Fruit fly (Drosophila melanogaster): ENCODE data around the gene CG7606.

CG7606 gene

dm6 chr3R:17601866-17602265 lies 5.5 kb downstream of the CG7606 start:
- TF ChIP-seq CG17801 (GFP tag; optimal IDR thresholded peaks at IDR 0.05; ENCODE audit: partially characterized antibody) = no peak

DNA sequence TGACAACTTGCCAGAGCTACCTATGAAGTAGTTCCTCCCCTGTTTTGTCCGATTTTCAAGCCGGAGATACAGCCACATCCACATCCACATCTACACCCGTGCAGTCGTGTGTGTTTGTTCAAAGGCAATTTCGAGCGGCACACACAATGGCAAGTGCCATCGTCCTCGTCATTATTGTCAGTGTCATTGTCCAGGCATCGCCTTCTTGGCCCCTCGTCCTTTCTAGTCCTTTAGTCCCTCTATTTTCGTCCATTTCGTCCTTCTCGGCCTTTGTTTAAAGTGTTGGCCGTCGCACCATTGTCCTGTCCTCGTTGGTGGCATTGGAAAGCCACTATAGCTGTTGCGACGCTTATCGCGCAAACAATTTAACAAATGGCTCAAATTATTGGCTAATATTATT lies 6.6 kb downstream of the CG7606 start:
- TF ChIP-seq CG17801 (GFP tag; optimal IDR thresholded peaks at IDR 0.05; ENCODE audit: partially characterized antibody) = no peak

DNA sequence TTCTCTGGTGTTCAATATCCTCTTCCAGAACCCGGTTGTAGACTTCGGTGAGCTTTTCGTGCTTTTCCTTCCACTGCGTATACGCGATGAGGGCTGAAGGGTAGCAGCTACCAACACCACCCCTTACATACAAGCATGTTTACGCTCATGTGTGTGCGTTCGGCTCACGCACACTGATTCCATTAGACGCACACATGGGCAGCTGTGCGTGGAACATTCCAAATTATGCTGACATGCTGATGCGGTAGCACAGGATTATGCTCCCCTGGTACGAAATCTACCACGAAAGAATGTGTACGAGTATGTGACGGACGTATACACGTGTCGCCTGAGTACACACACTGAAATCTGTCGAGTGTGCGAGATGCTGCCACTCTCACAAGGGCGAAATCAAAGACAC lies 7.4 kb downstream of the CG7606 start:
- no peak for TF ChIP-seq CG17801 (GFP tag; optimal IDR thresholded peaks at IDR 0.05; ENCODE audit: partially characterized antibody)

DNA sequence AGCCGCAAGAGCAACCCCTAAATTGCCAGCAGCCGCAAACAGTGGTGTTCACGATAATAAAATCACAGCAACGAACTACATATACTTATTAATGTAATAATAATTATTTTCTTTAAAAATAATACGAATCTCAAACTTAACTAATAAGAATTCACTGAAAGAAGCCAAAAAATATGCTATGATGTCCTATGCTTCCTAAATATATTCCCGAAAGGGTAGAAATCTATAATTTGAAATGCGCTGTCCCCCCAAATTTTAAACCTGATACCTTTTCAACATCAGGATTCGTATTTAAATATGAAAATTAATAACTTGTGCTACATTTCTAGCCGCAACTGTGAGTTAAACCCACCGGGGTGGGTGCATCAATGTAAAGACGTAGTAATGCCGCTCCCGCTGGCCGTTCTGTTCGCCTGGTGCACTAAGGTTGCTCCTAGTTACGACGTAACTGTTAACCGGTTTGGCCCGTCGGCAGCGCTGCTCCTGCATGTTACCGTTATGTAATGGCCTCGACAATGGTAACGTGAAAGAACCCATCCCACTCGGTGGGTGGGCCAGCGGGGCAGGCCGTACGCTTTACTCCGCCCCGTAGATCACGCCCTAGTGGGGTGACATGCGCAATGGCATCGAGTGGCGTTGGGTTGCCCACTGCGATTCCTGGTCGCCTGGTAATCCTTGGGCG lies 8.0 kb downstream of the CG7606 start:
- TF ChIP-seq CG17801 (GFP tag; optimal IDR thresholded peaks at IDR 0.05; ENCODE audit: partially characterized antibody) = no peak

DNA sequence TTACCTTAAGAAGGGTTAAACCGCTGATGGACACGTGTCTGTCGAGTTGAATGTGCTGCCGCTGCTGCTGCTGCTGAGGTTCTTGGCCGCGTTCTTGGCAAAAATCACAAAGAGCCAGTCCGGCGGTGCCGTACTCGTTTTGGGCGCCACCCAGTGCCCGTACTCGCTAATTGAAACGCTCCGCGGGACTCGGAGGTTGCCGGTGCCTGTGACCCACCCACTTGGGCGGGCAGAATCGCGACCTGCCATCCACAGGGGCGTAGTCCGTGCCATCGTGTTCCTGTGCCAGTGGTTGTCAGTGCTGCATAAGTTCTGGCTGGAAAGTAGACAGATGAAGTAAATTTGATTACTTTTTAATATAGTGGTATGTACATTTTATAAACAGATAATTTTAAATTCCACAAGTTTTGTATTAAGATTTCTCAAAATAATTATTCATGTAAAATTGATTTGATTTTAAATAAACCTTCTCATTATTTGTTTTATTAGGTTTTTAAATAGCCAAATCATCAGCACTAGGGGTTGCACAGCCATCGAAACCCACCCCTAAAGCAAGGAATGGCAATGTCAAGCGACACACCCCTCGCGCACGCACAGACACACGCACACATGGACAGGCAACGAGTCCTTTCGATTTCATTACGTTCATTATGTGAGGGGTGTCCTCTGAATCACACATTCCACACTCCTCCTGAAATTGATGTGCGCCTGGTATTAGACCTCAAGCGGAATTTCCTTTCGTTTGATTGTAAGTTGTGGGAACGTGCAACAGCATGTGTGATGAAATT lies 8.7 kb downstream of the CG7606 start:
- TF ChIP-seq CG17801 (GFP tag; optimal IDR thresholded peaks at IDR 0.05; ENCODE audit: partially characterized antibody) = no peak

DNA sequence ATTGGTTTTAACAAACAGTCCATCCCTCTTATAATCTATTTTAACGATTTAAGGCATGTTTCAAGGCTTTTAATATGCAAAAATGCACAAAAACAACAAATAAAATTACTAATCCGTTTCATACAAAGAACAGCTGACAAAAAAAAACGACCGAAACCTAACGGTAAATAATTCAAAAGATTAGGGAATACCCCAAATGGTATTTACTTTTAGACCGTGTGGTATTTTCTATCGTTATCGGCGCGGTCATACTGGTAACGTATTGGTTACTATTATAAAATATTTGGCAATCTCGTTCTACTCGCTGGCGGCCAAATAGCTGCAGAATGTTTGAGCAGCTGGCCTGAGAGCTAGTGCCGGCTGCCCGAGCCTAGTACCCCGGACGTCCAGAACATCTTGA lies 9.5 kb downstream of the CG7606 start, which contains the start of gene sll:
sll (plus strand) TSS at position 235 of the 400 bp plus-strand sequence.
- TF ChIP-seq CG17801 (GFP tag; optimal IDR thresholded peaks at IDR 0.05; ENCODE audit: partially characterized antibody) = no peak

- TF ChIP-seq CG17801 (GFP tag; optimal IDR thresholded peaks at IDR 0.05; ENCODE audit: partially characterized antibody) = no peak
Observed at dm6 chr3R:17609059-17609458, 12.7 kb downstream of the CG7606 start, which contains the start of gene CG14329. Gene CG14329, plus strand, starts transcription at chr3R:17609359.

DNA sequence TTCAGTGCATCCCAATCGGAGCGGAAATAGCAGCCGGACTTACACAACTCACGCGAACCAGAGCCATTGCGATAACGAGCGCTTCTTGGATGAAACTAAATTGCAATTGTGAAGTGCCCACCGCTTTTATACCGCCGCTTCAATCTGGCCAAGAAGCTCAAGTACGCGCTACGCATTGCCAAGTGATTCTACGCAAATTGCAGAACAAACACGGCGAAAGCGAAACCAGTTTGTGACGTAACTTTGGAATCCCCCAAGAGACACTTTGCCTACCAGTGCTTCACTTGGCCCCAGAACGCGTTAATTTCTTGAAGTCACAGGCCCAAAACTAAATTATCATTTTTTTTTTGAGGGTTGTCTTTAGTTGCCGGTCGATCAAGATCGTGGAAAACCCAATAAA lies 15.1 kb downstream of the CG7606 start, which contains the start of gene Edg91:
Edg91 (minus strand) TSS at position 101 of the 400 bp plus-strand sequence.
- TF ChIP-seq CG17801 (GFP tag; optimal IDR thresholded peaks at IDR 0.05; ENCODE audit: partially characterized antibody) = no peak

DNA sequence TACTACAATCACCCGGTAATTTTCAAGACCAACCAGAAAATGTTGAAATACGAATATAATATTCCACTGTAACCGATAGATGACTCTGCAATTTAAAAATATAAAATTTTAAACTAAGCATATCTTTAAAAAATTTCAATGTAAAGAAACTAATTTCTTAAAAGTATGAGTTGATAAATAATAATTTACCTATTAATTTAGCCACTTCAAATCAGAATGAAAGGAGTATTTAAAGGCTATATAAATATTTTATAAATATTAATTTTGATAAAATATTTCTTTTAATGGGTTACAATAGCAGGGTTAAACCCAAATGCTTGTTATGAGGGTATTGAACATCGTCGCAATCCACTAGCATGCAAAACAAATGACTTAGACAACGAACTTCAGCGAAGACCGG lies 15.5 kb downstream of the CG7606 start:
- no peak for TF ChIP-seq CG17801 (GFP tag; optimal IDR thresholded peaks at IDR 0.05; ENCODE audit: partially characterized antibody)

dm6 chr3R:17612587-17612986 lies 16.3 kb downstream of the CG7606 start, which contains the start of gene CG34281:
Gene CG34281, plus strand, starts transcription at chr3R:17612887.
- TF ChIP-seq CG17801 (GFP tag; optimal IDR thresholded peaks at IDR 0.05; ENCODE audit: partially characterized antibody) = no peak

DNA sequence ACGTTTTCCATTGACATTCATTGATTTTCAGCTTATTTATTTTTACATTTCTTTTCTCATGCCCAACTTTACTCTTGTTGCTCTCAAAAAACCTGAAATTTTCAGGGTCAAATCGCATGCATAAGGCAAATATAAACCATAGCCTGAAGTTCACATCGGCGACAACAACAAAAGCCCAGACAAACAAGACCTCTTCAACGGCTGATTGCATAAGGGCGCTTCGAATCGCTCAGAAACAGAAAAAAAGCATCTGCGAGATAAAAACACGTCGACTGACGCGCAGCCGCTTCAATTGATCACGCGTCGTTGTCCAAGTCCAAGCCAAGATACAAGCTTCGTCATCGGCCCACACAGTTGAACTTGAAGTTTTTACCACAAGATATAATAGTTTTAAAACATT lies 17.2 kb downstream of the CG7606 start, which contains the start of gene CG14327:
CG14327 (plus strand) TSS at position 161 of the 400 bp plus-strand sequence.
- no peak for TF ChIP-seq CG17801 (GFP tag; optimal IDR thresholded peaks at IDR 0.05; ENCODE audit: partially characterized antibody)

DNA sequence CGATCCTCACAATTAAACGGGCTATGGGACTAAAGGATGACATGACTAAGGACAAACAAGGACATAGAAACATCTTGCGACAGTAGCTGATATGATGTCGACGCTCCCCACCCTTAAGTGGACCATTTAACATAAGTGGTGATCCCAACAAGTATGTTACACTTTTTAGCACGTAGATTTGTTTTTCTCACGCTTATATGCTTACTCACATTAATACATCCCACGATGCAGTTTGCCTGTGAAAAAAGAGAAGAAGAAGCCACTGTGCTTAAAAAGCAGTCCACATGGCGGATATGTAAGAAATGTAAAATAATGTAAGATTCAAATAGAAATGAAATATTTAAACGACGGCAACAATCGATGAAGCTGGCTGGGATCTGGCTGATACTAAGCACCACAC lies 18.7 kb downstream of the CG7606 start:
- TF ChIP-seq CG17801 (GFP tag; optimal IDR thresholded peaks at IDR 0.05; ENCODE audit: partially characterized antibody) = no peak

dm6 chr3R:17615746-17616145 lies 19.4 kb downstream of the CG7606 start:
- TF ChIP-seq CG17801 (GFP tag; optimal IDR thresholded peaks at IDR 0.05; ENCODE audit: partially characterized antibody) = no peak

DNA sequence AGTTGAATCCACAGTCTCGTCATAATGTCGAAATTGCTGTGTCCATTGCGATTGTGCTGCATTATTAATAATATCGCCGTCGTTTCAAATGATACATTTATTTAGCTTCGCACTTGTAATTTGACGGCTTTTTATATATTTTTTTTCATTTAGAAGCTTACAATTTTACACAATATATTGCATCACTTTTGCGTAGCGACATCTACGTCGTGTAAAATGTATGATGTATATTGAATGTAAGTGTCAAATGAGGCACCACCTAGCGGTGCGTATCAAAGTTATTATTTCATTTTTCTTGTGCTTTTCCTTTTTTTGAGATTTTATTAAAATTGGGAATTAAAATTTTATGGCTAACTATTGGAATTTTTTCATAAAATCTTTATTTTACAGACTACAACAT lies 20.2 kb downstream of the CG7606 start:
- no peak for TF ChIP-seq CG17801 (GFP tag; optimal IDR thresholded peaks at IDR 0.05; ENCODE audit: partially characterized antibody)

DNA sequence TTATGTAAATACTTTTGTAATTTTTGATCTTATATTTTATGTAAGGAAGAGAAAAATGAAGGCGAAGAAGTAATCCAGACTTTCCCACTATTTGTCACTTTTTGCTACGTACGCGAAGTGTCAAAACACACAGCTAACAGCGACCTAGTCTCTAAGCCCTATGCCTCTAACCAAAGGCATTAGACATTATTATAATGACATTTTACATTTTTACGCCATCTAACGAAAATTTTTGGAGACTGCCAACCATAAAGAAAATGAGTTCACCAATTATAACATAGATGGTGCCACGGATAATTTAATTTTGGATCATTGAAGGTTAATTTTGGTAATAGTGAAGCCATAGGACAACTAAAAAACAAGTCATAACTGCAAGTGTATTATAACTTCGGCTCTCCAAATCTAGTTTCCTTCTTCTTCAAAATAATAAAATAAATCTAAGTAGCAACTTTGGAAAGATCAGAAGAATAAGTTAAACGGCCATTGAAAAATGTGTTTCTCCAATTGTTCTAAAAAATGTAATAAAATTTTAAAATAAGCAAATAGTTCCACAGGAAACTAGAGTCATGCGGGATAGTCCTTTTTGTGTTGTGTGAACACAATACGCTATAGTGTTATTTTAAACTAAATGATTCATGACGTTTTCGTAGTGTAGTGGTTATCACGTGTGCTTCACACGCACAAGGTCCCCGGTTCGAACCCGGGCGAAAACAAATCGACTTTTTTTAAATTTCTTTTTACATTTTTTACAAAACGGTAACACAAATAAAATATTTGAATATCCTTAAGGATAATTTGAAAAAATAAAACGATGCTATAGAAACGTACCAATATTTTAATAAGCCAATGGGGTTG lies 21.0 kb downstream of the CG7606 start:
- no peak for TF ChIP-seq CG17801 (GFP tag; optimal IDR thresholded peaks at IDR 0.05; ENCODE audit: partially characterized antibody)
